Worm (Caenorhabditis elegans): ENCODE data around the gene srz-74.

Gene srz-74

DNA sequence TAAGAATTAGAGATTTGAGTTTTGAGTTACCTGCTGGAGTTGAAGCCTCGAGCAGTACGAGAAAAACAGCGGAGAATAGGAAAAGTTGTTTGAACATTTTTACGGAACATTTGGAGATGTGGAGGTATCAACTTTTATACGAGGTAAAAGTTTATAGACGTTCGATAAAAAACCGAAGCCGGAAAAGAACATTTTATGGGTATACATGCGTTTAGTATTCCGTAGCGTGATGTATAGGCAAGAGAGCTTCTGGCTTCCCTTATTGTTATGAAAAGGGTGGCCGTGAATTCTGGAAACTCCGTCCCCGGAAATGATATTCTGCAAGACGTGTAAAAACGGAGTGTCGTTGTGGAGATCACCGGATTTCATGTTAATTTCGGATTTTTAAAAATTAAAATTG is 8.8 kb upstream of the srz-74 start, which contains the start of gene K03D3.5:
K03D3.5 (minus strand) TSS at position 101 of the 400 bp plus-strand sequence.
- no peak for TF ChIP-seq ets-7 (tag; optimal IDR thresholded peaks at IDR 0.05)
- TF ChIP-seq tra-4 (tag; optimal IDR thresholded peaks at IDR 0.05) = no peak
- no peak for TF ChIP-seq hnd-1 (tag; optimal IDR thresholded peaks at IDR 0.05)
- TF ChIP-seq flt-1 (GFP tag; IDR thresholded peaks at IDR 0.05) = no peak
- TF ChIP-seq ceh-13 (GFP tag; optimal IDR thresholded peaks at IDR 0.05) = no peak
- no peak for TF ChIP-seq scrt-1 (GFP tag; IDR thresholded peaks at IDR 0.05)
- no peak for TF ChIP-seq aly-1 (tag; optimal IDR thresholded peaks at IDR 0.05)
- TF ChIP-seq sea-1 (GFP tag; conservative IDR thresholded peaks at IDR 0.05) = no peak
- TF ChIP-seq tbx-37 (GFP tag; conservative IDR thresholded peaks at IDR 0.05) = no peak
- TF ChIP-seq ceh-36 (tag; optimal IDR thresholded peaks at IDR 0.05) = no peak

ce11 chrIV:16320866-16321265 is 8.4 kb upstream of the srz-74 start, which contains the start of gene srz-61:
Gene srz-61 (plus strand): TSS chrIV:16321166.
- TF ChIP-seq ceh-36 (tag; optimal IDR thresholded peaks at IDR 0.05) (no peak), ets-7 (tag; optimal IDR thresholded peaks at IDR 0.05) (no peak), hmg-4 (GFP tag; optimal IDR thresholded peaks at IDR 0.05) (no peak), ama-1 (optimal IDR thresholded peaks at IDR 0.05) (no peak), scrt-1 (GFP tag; IDR thresholded peaks at IDR 0.05) (no peak), flt-1 (GFP tag; IDR thresholded peaks at IDR 0.05) (no peak), tbx-11 (GFP tag; IDR thresholded peaks at IDR 0.05) (no peak), hmbx-1 (tag; optimal IDR thresholded peaks at IDR 0.05) (no peak), B0310.2 (tag; optimal IDR thresholded peaks at IDR 0.05) (no peak), F13C5.2 (tag; optimal IDR thresholded peaks at IDR 0.05) (no peak), pes-1 (GFP tag; IDR thresholded peaks at IDR 0.05) (no peak), tbx-37 (GFP tag; conservative IDR thresholded peaks at IDR 0.05) (no peak), hnd-1 (tag; optimal IDR thresholded peaks at IDR 0.05) (no peak), tra-4 (tag; optimal IDR thresholded peaks at IDR 0.05) (no peak), ceh-13 (GFP tag; optimal IDR thresholded peaks at IDR 0.05) (no peak), sea-1 (GFP tag; conservative IDR thresholded peaks at IDR 0.05) (no peak), aly-1 (tag; optimal IDR thresholded peaks at IDR 0.05) (no peak)

DNA sequence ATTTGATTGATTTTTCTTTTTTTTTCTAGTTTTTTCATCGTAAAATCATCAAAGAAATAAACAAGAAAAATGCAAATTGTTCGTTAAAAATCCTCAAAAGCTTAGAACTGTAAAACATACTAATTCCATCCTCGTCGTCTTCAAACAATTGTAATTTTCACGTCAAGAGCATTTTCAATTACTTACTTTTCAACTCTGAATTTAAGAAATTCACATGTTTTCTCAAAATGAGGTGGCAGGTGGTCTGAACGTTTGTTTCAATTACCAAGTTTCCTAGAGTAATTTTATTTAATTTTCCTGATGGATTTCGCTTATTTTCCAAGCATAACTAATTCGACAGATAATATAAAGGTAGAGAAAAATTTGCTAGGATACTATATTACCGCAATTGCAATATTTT is 5.9 kb upstream of the srz-74 start, which contains the start of gene srz-104:
srz-104 (plus strand) TSS at position 301 of the 400 bp plus-strand sequence.
- no peak for TF ChIP-seq B0310.2 (tag; optimal IDR thresholded peaks at IDR 0.05)
- no peak for TF ChIP-seq ama-1 (optimal IDR thresholded peaks at IDR 0.05)
- no peak for TF ChIP-seq tbx-37 (GFP tag; conservative IDR thresholded peaks at IDR 0.05)
- TF ChIP-seq tbx-11 (GFP tag; IDR thresholded peaks at IDR 0.05) = no peak
- TF ChIP-seq pes-1 (GFP tag; IDR thresholded peaks at IDR 0.05) = no peak
- no peak for TF ChIP-seq ceh-13 (GFP tag; optimal IDR thresholded peaks at IDR 0.05)
- no peak for TF ChIP-seq hnd-1 (tag; optimal IDR thresholded peaks at IDR 0.05)
- TF ChIP-seq hmg-4 (GFP tag; optimal IDR thresholded peaks at IDR 0.05) = no peak
- no peak for TF ChIP-seq hmbx-1 (tag; optimal IDR thresholded peaks at IDR 0.05)
- TF ChIP-seq ceh-36 (tag; optimal IDR thresholded peaks at IDR 0.05) = no peak
- no peak for TF ChIP-seq ets-7 (tag; optimal IDR thresholded peaks at IDR 0.05)
- TF ChIP-seq tra-4 (tag; optimal IDR thresholded peaks at IDR 0.05) = no peak
- TF ChIP-seq scrt-1 (GFP tag; IDR thresholded peaks at IDR 0.05) = no peak
- TF ChIP-seq F13C5.2 (tag; optimal IDR thresholded peaks at IDR 0.05) = no peak
- TF ChIP-seq sea-1 (GFP tag; conservative IDR thresholded peaks at IDR 0.05) = no peak

DNA sequence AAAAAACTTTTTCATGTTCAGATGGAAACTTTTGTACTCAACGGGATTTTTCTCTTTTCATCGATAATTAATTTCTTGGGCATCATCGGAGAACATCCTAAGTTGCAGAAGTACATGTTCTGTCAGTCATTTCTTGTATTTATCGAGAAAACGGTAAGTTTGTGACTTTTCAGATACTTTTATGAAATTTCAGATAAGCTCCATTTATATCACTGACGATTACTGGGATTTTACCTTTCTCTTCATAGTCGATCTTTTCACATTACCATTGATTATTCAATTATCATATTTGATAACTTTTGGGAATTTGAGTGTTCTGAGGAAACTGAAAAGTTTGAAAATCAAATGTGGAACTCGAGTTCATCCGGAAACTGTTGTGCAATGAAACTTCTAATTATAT is 4.7 kb upstream of the srz-74 start, which contains the start of gene srz-105:
srz-105 (plus strand) TSS at position 301 of the 400 bp plus-strand sequence.
- no peak for TF ChIP-seq tra-4 (tag; optimal IDR thresholded peaks at IDR 0.05)
- no peak for TF ChIP-seq pes-1 (GFP tag; IDR thresholded peaks at IDR 0.05)
- TF ChIP-seq ceh-36 (tag; optimal IDR thresholded peaks at IDR 0.05) = no peak

DNA sequence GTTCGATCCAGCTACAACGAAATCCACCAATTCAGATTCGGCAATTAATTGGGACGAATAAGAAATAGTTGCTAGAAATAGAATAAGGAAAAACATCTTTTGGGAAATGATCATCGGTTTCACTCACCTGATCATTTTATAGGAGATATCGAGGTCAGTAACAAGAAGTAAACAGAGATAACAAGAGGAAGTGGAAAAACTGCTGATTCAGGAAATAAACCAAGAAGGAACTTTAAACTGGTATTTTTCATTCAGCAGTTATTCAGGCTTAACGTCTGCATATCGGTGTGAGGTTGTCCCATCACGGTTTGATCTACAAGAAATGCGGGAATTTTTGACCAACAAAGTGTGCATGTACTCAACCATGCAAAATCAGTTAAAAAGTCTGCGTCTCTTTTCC is 740 bp upstream of the srz-74 start, which contains the start of gene K03D3.2:
K03D3.2 (minus strand) TSS at position 101 of the 400 bp plus-strand sequence.
- TF ChIP-seq F13C5.2 (tag; optimal IDR thresholded peaks at IDR 0.05) (no peak), aly-1 (tag; optimal IDR thresholded peaks at IDR 0.05) (no peak), hnd-1 (tag; optimal IDR thresholded peaks at IDR 0.05) (no peak), ceh-13 (GFP tag; optimal IDR thresholded peaks at IDR 0.05) (no peak), B0310.2 (tag; optimal IDR thresholded peaks at IDR 0.05) (no peak), tra-4 (tag; optimal IDR thresholded peaks at IDR 0.05) (no peak), scrt-1 (GFP tag; IDR thresholded peaks at IDR 0.05) (no peak), ets-7 (tag; optimal IDR thresholded peaks at IDR 0.05) (no peak), hmbx-1 (tag; optimal IDR thresholded peaks at IDR 0.05) (no peak), flt-1 (GFP tag; IDR thresholded peaks at IDR 0.05) (no peak), sea-1 (GFP tag; conservative IDR thresholded peaks at IDR 0.05) (no peak), ama-1 (optimal IDR thresholded peaks at IDR 0.05) (no peak), pes-1 (GFP tag; IDR thresholded peaks at IDR 0.05) (no peak)

DNA sequence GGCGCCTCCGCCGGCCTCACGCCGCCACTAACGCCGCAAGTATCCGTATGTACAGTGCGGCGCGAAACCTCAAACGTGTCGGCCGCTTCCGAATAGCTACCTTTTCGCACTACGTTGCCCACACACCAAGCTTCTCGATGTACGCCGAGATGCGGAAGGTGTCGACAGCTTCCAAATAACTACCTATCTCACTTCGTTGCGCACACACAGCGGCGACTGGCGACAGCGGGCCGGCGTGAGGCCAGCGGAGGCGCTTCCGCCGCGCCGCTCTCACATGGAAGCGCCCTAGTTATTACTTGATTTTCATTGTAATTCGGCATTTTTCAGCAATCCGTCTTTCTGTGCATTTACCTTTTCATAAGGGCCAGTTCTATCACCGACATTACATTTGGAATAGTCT is 1.2 kb downstream of the srz-74 start:
- TF ChIP-seq flt-1 (GFP tag; IDR thresholded peaks at IDR 0.05) = no peak
- no peak for TF ChIP-seq hmbx-1 (tag; optimal IDR thresholded peaks at IDR 0.05)
- TF ChIP-seq F13C5.2 (tag; optimal IDR thresholded peaks at IDR 0.05) = no peak
- no peak for TF ChIP-seq tra-4 (tag; optimal IDR thresholded peaks at IDR 0.05)
- no peak for TF ChIP-seq aly-1 (tag; optimal IDR thresholded peaks at IDR 0.05)
- TF ChIP-seq ets-7 (tag; optimal IDR thresholded peaks at IDR 0.05) = no peak
- TF ChIP-seq sea-1 (GFP tag; conservative IDR thresholded peaks at IDR 0.05) = 0 out of 2 replicates have a peak, but pooled peaks have one; percentile 5

ce11 chrIV:16332585-16332984 is 3.3 kb downstream of the srz-74 start, which contains the start of gene srz-71:
Gene srz-71 (plus strand): TSS chrIV:16332885.
- no peak for TF ChIP-seq B0310.2 (tag; optimal IDR thresholded peaks at IDR 0.05)
- TF ChIP-seq flt-1 (GFP tag; IDR thresholded peaks at IDR 0.05) = no peak
- TF ChIP-seq tra-4 (tag; optimal IDR thresholded peaks at IDR 0.05) = no peak
- TF ChIP-seq ets-7 (tag; optimal IDR thresholded peaks at IDR 0.05) = no peak
- TF ChIP-seq hmg-4 (GFP tag; optimal IDR thresholded peaks at IDR 0.05) = no peak
- TF ChIP-seq ceh-36 (tag; optimal IDR thresholded peaks at IDR 0.05) = no peak
- no peak for TF ChIP-seq sea-1 (GFP tag; conservative IDR thresholded peaks at IDR 0.05)
- no peak for TF ChIP-seq F13C5.2 (tag; optimal IDR thresholded peaks at IDR 0.05)
- no peak for TF ChIP-seq ceh-13 (GFP tag; optimal IDR thresholded peaks at IDR 0.05)
- TF ChIP-seq tbx-37 (GFP tag; conservative IDR thresholded peaks at IDR 0.05) = no peak
- TF ChIP-seq ama-1 (optimal IDR thresholded peaks at IDR 0.05) = no peak
- TF ChIP-seq tbx-11 (GFP tag; IDR thresholded peaks at IDR 0.05) = no peak
- TF ChIP-seq pes-1 (GFP tag; IDR thresholded peaks at IDR 0.05) = no peak
- TF ChIP-seq hmbx-1 (tag; optimal IDR thresholded peaks at IDR 0.05) = no peak
- TF ChIP-seq hnd-1 (tag; optimal IDR thresholded peaks at IDR 0.05) = no peak
- TF ChIP-seq scrt-1 (GFP tag; IDR thresholded peaks at IDR 0.05) = no peak
- TF ChIP-seq aly-1 (tag; optimal IDR thresholded peaks at IDR 0.05) = no peak
